Worm (Caenorhabditis elegans) whole organism, L3 larva: ENCODE measurements around the gene clec-127.
A peak's percentile ranks its signal among the peaks of the same experiment; 100 is the strongest.
"Not testable (repeated sequence)": the region's sequence is repeated elsewhere in the genome, so short reads cannot be mapped to it uniquely, and the experiment has no call there.

ENCODE experiments used
- aly-2 ChIP-seq: fragments of 150-350 bp; optimal IDR thresholded peaks from 2 replicates; lab custom pipeline; 2014; ENCODE audit warnings: missing biosample characterization, missing genetic modification characterization
- daf-12 ChIP-seq: fragments of 150-350 bp; optimal IDR thresholded peaks from 2 replicates; lab custom pipeline; 2014; ENCODE audit warnings: missing biosample characterization, missing genetic modification reagents, missing genetic modification characterization
- elt-2 ChIP-seq: sonication (generic microtip); optimal IDR thresholded peaks from 2 replicates; lab custom pipeline; 2016; ENCODE audit warnings: missing genetic modification reagents, mild to moderate bottlenecking, missing genetic modification characterization, missing compliant biosample characterization
- elt-3 ChIP-seq, 3 experiments: fragments of 150-350 bp in 1 of 3; sonication (generic microtip) in 2 of 3; optimal IDR thresholded peaks; 2 replicates in 2 of 3; 4 replicates in 1 of 3; lab custom pipeline; 2014 to 2017; ENCODE audit warnings: missing biosample characterization in 3 of 3, missing genetic modification characterization in 3 of 3
- fkh-10 ChIP-seq: sonication (generic microtip); optimal IDR thresholded peaks from 2 replicates; lab custom pipeline; 2017; ENCODE audit warnings: missing biosample characterization, missing genetic modification reagents, missing genetic modification characterization
- hmg-11 ChIP-seq: sonication (generic microtip); optimal IDR thresholded peaks from 2 replicates; lab custom pipeline; 2016; ENCODE audit warnings: missing genetic modification characterization, missing compliant biosample characterization
- nhr-12 ChIP-seq: fragments of 150-350 bp; optimal IDR thresholded peaks from 2 replicates; lab custom pipeline; 2014; ENCODE audit warnings: missing biosample characterization, missing genetic modification characterization
- nhr-237 ChIP-seq: fragments of 150-350 bp; optimal IDR thresholded peaks from 2 replicates; lab custom pipeline; 2014; ENCODE audit warnings: missing biosample characterization, missing genetic modification characterization
- nhr-76 ChIP-seq: fragments of 150-350 bp; sonication (generic microtip); optimal IDR thresholded peaks from 5 replicates; lab custom pipeline; 2014; ENCODE audit warnings: missing biosample characterization, missing genetic modification characterization
- pqm-1 ChIP-seq: fragments of 150-350 bp; optimal IDR thresholded peaks from 2 replicates; lab custom pipeline; 2017; ENCODE audit warnings: missing biosample characterization, missing genetic modification characterization, inconsistent platforms
- snpc-4 ChIP-seq: fragments of 150-350 bp; optimal IDR thresholded peaks from 2 replicates; lab custom pipeline; 2014; ENCODE audit warnings: missing biosample characterization, missing genetic modification characterization
- unc-62 ChIP-seq: fragments of 150-350 bp; sonication (generic microtip); optimal IDR thresholded peaks from 4 replicates; lab custom pipeline; 2014; ENCODE audit warnings: missing biosample characterization, missing genetic modification reagents, missing genetic modification characterization

DNA sequence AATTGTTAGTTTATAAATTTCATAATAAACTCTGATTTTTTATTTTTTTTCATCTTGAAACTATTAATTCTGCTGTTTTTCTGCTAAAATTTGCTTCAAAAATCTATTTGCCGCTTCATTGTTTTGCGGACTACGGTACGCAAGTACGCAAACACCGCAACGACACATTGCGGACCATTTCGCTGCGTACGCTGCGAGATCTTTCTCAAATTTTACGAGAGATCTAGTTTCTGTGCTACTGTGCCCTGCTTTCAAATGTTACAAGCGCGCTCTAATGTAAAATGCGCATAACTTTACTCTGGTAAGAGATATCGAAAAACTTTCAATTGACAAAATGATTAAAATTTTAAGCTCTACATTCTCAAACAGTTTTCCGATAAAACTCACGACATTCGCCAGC is 45.5 kb downstream of the clec-127 start:
- not testable (repeated sequence) for TF ChIP-seq nhr-237 (tag; lab: Kevin White, UChicago); unc-62 (GFP tag; lab: Kevin White, UChicago); elt-3 (tag; optimal IDR thresholded peaks at IDR 0.05; lab: Kevin White, UChicago); aly-2 (tag; lab: Kevin White, UChicago); nhr-76; fkh-10 (GFP tag; lab: Kevin White, UChicago); nhr-12; pqm-1; elt-2 (tag; lab: Kevin White, UChicago); hmg-11 (tag; lab: Kevin White, UChicago); daf-12
- peak; percentile 2 for TF ChIP-seq snpc-4 (tag; lab: Kevin White, UChicago)
